Worm (Caenorhabditis elegans) whole organism, late embryonic: ENCODE data around the gene F16G10.9.

Experiments
- ama-1 ChIP-seq: fragments of 150-350 bp; optimal IDR thresholded peaks from 2 replicates; lab custom pipeline; 2014
- nfya-1 ChIP-seq: sonication (generic microtip); optimal IDR thresholded peaks from 2 replicates; lab custom pipeline; 2017; ENCODE audit warnings: missing genetic modification characterization, mild to moderate bottlenecking, missing compliant biosample characterization, antibody characterized with exemption, moderate library complexity
- nhr-11 ChIP-seq: fragments of 150-350 bp; optimal IDR thresholded peaks from 2 replicates; lab custom pipeline; 2014; ENCODE audit warnings: missing biosample characterization, missing genetic modification characterization
- pax-1 ChIP-seq: fragments of 150-350 bp; optimal IDR thresholded peaks from 2 replicates; lab custom pipeline; 2014; ENCODE audit warnings: missing biosample characterization, missing genetic modification characterization
- pha-4 ChIP-seq: fragments of 150-350 bp; optimal IDR thresholded peaks from 2 replicates; lab custom pipeline; 2018; ENCODE audit warnings: missing biosample characterization, missing genetic modification reagents, missing genetic modification characterization
- unc-42 ChIP-seq: sonication (generic microtip); optimal IDR thresholded peaks from 2 replicates; lab custom pipeline; 2016; ENCODE audit warnings: missing genotype, missing genetic modification characterization, missing compliant biosample characterization

DNA sequence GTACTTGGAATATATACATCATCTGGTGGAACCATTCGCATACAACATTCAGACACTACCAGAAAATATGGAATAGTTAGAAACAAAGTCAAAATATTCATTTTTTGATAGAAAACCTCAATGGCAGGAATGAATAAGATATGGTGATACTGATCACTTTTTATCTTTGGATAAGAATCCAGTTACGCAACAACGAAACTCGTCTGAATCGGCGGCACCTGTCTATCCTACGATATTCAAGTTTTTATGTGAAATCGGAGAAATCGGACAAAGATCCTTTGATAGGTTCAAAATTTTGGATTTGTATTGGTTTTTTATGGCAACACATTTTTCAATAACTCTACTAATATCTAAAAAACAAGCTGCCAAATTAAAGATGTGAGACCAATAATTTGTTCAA lies 13.5 kb upstream of the F16G10.9 start, which contains the start of gene F16G10.14:
- no peak for TF ChIP-seq unc-42
- TF ChIP-seq pha-4 (tag; lab: Kevin White, UChicago) = no peak
- TF ChIP-seq nfya-1 = no peak
- TF ChIP-seq pax-1 (tag; lab: Kevin White, UChicago) = no peak
- no peak for TF ChIP-seq nhr-11 (tag; lab: Kevin White, UChicago)
- no peak for TF ChIP-seq ama-1 (lab: Kevin White, UChicago)
